Fruit fly (Drosophila melanogaster): ENCODE results near the gene CG4119.

The CG4119 gene

DNA sequence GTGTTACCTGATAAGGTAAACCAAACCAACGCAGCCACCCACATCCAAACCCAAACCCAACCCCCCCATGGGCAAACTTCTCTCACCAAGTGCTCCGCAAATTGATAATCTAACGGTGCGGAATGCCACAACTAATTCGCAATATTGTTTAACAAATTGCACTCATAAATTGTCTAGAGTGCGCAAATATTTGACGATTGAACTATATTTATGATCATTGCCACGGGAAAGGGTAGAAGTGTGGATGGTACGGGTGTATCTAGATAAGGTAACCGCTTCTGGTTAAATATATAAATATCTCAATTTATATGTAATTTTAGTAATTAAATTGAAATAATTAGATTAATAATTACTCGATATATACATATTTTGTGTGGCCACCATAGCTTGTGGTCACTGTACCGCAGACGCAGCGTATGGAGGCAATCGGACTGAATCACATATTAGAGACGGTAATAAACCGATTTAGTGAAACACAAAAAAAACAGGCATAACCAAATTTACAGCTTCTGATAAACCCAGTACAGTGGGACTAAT, 52.7 kb downstream of the CG4119 start (continued):
- TF ChIP-seq CG32006 (GFP tag; optimal IDR thresholded peaks at IDR 0.05): peak; percentile 33
- TF ChIP-seq CG3032 (tag; optimal IDR thresholded peaks at IDR 0.05): no peak
- TF ChIP-seq Hr39 (GFP tag; optimal IDR thresholded peaks at IDR 0.05): no peak
- TF ChIP-seq CG6808 (GFP tag; optimal IDR thresholded peaks at IDR 0.05): no peak
- TF ChIP-seq topi (GFP tag; optimal IDR thresholded peaks at IDR 0.05): peak; percentile 15
- TF ChIP-seq svp (GFP tag): no peak
- no peak for TF ChIP-seq Ets21C (GFP tag; optimal IDR thresholded peaks at IDR 0.05)
- TF ChIP-seq spab (GFP tag; optimal IDR thresholded peaks at IDR 0.05): no peak
- no peak for TF ChIP-seq Eip75B (GFP tag; optimal IDR thresholded peaks at IDR 0.05)
- no peak for TF ChIP-seq dsx (GFP tag; optimal IDR thresholded peaks at IDR 0.05; ENCODE audit: poor library complexity, severe bottlenecking)
- TF ChIP-seq fkh (GFP tag; optimal IDR thresholded peaks at IDR 0.05): no peak
- peak; percentile 32 for TF ChIP-seq OdsH (GFP tag; optimal IDR thresholded peaks at IDR 0.05)
- no peak for TF ChIP-seq Eip93F (GFP tag; optimal IDR thresholded peaks at IDR 0.05)
- TF ChIP-seq CG9139 (GFP tag; optimal IDR thresholded peaks at IDR 0.05): no peak
- no peak for TF ChIP-seq Met (GFP tag; optimal IDR thresholded peaks at IDR 0.05)
